Worm (Caenorhabditis elegans): ENCODE data around the gene fbxa-120.

Gene fbxa-120

ce11 chrX:17327226-17327625 is 24.7 kb downstream of the fbxa-120 start:
- TF ChIP-seq mep-1 (tag; optimal IDR thresholded peaks at IDR 0.05) = no peak
- no peak for TF ChIP-seq snpc-4 (tag; optimal IDR thresholded peaks at IDR 0.05)
- no peak for TF ChIP-seq flh-1 (GFP tag; optimal IDR thresholded peaks at IDR 0.05)
- TF ChIP-seq blmp-1 (tag; optimal IDR thresholded peaks at IDR 0.05) = no peak
- TF ChIP-seq mab-5 (tag; optimal IDR thresholded peaks at IDR 0.05) = no peak
- no peak for TF ChIP-seq lin-32 (GFP tag; optimal IDR thresholded peaks at IDR 0.05)

DNA sequence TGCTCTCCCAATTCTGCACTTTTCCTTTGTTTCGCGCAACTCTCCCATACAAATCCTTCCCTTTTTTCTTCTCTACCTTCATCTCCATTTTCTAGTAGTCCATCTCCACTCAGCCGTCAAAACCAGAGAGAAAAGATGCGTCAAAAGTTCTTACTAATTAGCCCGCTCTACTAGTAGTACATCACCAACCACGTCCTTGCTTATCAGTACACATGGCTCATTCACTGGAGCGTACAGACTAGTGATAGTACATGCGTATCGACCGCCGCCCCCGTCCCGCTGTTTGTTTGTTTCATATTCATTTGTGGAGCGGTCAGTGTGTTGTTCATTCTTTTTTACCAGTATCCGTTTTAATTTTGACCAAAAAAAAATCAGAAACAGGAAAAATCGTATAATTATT is 26.6 kb downstream of the fbxa-120 start:
- TF ChIP-seq blmp-1 (tag; optimal IDR thresholded peaks at IDR 0.05) (no peak), sptf-1 (tag; optimal IDR thresholded peaks at IDR 0.05) (no peak), mls-2 (tag; optimal IDR thresholded peaks at IDR 0.05) (no peak), unc-62 (GFP tag; optimal IDR thresholded peaks at IDR 0.05) (no peak), nhr-28 (tag; optimal IDR thresholded peaks at IDR 0.05) (no peak), nhr-76 (tag; optimal IDR thresholded peaks at IDR 0.05) (no peak), zip-8 (tag; optimal IDR thresholded peaks at IDR 0.05) (no peak), ceh-83 (GFP tag; optimal IDR thresholded peaks at IDR 0.05) (no peak), cnd-1 (tag; optimal IDR thresholded peaks at IDR 0.05) (no peak), hlh-1 (tag; optimal IDR thresholded peaks at IDR 0.05) (no peak), elt-3 (tag; optimal IDR thresholded peaks at IDR 0.05) (no peak), M03D4.4 (tag; optimal IDR thresholded peaks at IDR 0.05) (no peak), lin-13 (tag; optimal IDR thresholded peaks at IDR 0.05) (no peak), elt-1 (tag; optimal IDR thresholded peaks at IDR 0.05; ENCODE audit: borderline replicate concordance, insufficient read depth) (no peak)

ce11 chrX:17330574-17330973 is 28.1 kb downstream of the fbxa-120 start:
- TF ChIP-seq nhr-2 (tag; optimal IDR thresholded peaks at IDR 0.05) (peak; percentile 21), lin-13 (tag; optimal IDR thresholded peaks at IDR 0.05) (no peak), sptf-1 (tag; optimal IDR thresholded peaks at IDR 0.05) (no peak), pha-4 (tag; optimal IDR thresholded peaks at IDR 0.05) (peak; percentile 52), ztf-11 (tag; optimal IDR thresholded peaks at IDR 0.05) (no peak)

DNA sequence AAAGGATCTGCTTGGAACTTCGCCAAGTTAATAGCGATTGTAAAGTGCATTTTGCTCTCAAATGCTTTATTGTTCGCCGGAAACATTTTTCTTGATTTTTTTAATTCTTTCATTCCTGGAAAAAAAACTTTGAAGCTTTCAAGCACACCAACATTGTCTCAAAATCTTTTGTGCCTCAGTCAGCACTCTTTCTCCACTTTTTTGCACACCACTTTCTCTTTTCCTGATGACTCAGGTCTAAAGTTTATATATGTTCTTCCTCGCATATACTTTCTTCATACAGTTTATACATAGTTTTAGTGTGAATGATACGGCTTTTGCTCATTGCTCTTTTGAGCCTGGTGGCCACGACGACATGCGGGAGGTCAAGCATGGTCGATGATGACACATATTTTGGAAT is 31.2 kb downstream of the fbxa-120 start, which contains the start of gene C53C11.5:
Gene C53C11.5 (plus strand): TSS at position 301 of the 400 bp plus-strand sequence.
- TF ChIP-seq nhr-237 (tag; optimal IDR thresholded peaks at IDR 0.05) (no peak), nhr-12 (tag; optimal IDR thresholded peaks at IDR 0.05) (no peak), ztf-11 (tag; optimal IDR thresholded peaks at IDR 0.05) (no peak), ces-1 (GFP tag; optimal IDR thresholded peaks at IDR 0.05) (no peak), elt-1 (tag; optimal IDR thresholded peaks at IDR 0.05; ENCODE audit: borderline replicate concordance, insufficient read depth) (no peak), lsy-2 (tag; optimal IDR thresholded peaks at IDR 0.05) (no peak), nhr-2 (tag; optimal IDR thresholded peaks at IDR 0.05) (no peak), mab-5 (tag; optimal IDR thresholded peaks at IDR 0.05) (no peak), unc-39 (tag; optimal IDR thresholded peaks at IDR 0.05) (no peak), elt-3 (tag; optimal IDR thresholded peaks at IDR 0.05) (no peak), zip-8 (tag; optimal IDR thresholded peaks at IDR 0.05) (no peak), sem-2 (GFP tag; optimal IDR thresholded peaks at IDR 0.05) (no peak), lin-13 (tag; optimal IDR thresholded peaks at IDR 0.05) (no peak), bed-3 (GFP tag; optimal IDR thresholded peaks at IDR 0.05) (no peak), mls-2 (tag; optimal IDR thresholded peaks at IDR 0.05) (no peak)

DNA sequence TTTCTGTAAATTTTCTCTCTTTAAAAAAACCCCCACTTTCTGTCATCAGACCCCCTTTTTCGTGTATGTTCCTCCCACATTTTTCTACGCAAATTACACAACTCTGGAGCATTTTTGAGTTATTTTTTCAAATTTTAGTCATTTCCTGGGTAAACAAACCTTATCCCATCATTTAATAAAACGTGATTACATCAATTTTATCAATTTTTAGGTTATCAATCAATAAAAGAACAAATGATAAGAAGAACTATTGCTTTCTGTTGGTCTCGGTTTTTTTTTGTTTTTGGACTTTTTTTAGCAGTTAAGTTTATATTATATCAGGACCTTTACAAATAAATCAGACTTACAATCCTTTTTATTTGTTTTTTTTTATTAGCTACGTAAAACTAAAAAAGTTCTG is 33.8 kb downstream of the fbxa-120 start, which contains the start of gene C53C11.2:
Gene C53C11.2 (plus strand): TSS at position 284 of the 400 bp plus-strand sequence.
- TF ChIP-seq ceh-43 (GFP tag; optimal IDR thresholded peaks at IDR 0.05) (no peak), mep-1 (tag; optimal IDR thresholded peaks at IDR 0.05) (no peak), nhr-237 (tag; optimal IDR thresholded peaks at IDR 0.05) (no peak), lin-13 (tag; optimal IDR thresholded peaks at IDR 0.05) (no peak), M03D4.4 (tag; optimal IDR thresholded peaks at IDR 0.05) (no peak), hlh-1 (tag; optimal IDR thresholded peaks at IDR 0.05) (no peak), ztf-11 (tag; optimal IDR thresholded peaks at IDR 0.05) (no peak), tbx-8 (GFP tag; optimal IDR thresholded peaks at IDR 0.05) (no peak), cnd-1 (tag; optimal IDR thresholded peaks at IDR 0.05) (no peak), nhr-12 (tag; optimal IDR thresholded peaks at IDR 0.05) (no peak), elt-3 (tag; optimal IDR thresholded peaks at IDR 0.05) (no peak), unc-39 (tag; optimal IDR thresholded peaks at IDR 0.05) (no peak), nhr-2 (tag; optimal IDR thresholded peaks at IDR 0.05) (no peak), ceh-83 (GFP tag; optimal IDR thresholded peaks at IDR 0.05) (no peak), mls-2 (tag; optimal IDR thresholded peaks at IDR 0.05) (no peak), nhr-76 (tag; optimal IDR thresholded peaks at IDR 0.05) (no peak), ham-2 (GFP tag; optimal IDR thresholded peaks at IDR 0.05) (no peak), mab-5 (tag; optimal IDR thresholded peaks at IDR 0.05) (no peak), elt-1 (tag; optimal IDR thresholded peaks at IDR 0.05; ENCODE audit: borderline replicate concordance, insufficient read depth) (no peak)

Data from whole organism, mixed stage, embryonic.